Fruit fly (Drosophila melanogaster): Measurements from ENCODE around the gene CG12766.

dm6 chr3L:3908838-3909810 is 30.8 kb downstream of the CG12766 start:
- TF ChIP-seq CG11617 (GFP tag; optimal IDR thresholded peaks at IDR 0.05) = no peak
- TF ChIP-seq Hr96 (GFP tag; optimal IDR thresholded peaks at IDR 0.05) = no peak
- no peak for TF ChIP-seq toe (GFP tag; optimal IDR thresholded peaks at IDR 0.05)
- no peak for TF ChIP-seq Clk (GFP tag; optimal IDR thresholded peaks at IDR 0.05)
- TF ChIP-seq Mnt (GFP tag; optimal IDR thresholded peaks at IDR 0.05) = peak; percentile 62
- TF ChIP-seq pad (GFP tag; optimal IDR thresholded peaks at IDR 0.05) = no peak
- no peak for TF ChIP-seq CG7101 (tag; optimal IDR thresholded peaks at IDR 0.05)
- no peak for TF ChIP-seq cnc (optimal IDR thresholded peaks at IDR 0.05)
- TF ChIP-seq CG12768 (GFP tag; optimal IDR thresholded peaks at IDR 0.05) = peak; percentile 1
- peak; percentile 1 for TF ChIP-seq tj (GFP tag; optimal IDR thresholded peaks at IDR 0.05)
- no peak for TF ChIP-seq CG33017 (tag; optimal IDR thresholded peaks at IDR 0.05)
- TF ChIP-seq kay (GFP tag; ENCODE audit: borderline replicate concordance) = no peak
